Worm (Caenorhabditis elegans) whole organism, L2 larva: ENCODE data around the gene E02H1.1.

Experiments
- egl-27 ChIP-seq: sonication (generic microtip); optimal IDR thresholded peaks from 3 replicates; lab custom pipeline; 2017; ENCODE audit warnings: missing biosample characterization, missing genetic modification reagents, missing genetic modification characterization
- lsy-2 ChIP-seq, 2 experiments: fragments of 150-350 bp in 1 of 2; sonication (generic microtip) in 1 of 2; optimal IDR thresholded peaks; 2 replicates each; lab custom pipeline; 2014 to 2017; ENCODE audit warnings: missing biosample characterization in 2 of 2, missing genetic modification characterization in 2 of 2
- mdl-1 ChIP-seq, 2 experiments: fragments of 150-350 bp in 1 of 2; sonication (generic microtip) in 1 of 2; optimal IDR thresholded peaks; 2 replicates each; lab custom pipeline; 2017; ENCODE audit warnings: missing biosample characterization in 2 of 2, missing genetic modification characterization in 2 of 2
- nhr-11 ChIP-seq: fragments of 150-350 bp; optimal IDR thresholded peaks from 2 replicates; lab custom pipeline; 2014; ENCODE audit warnings: missing biosample characterization, missing genetic modification characterization
- nhr-237 ChIP-seq: fragments of 150-350 bp; optimal IDR thresholded peaks from 2 replicates; lab custom pipeline; 2014; ENCODE audit warnings: missing biosample characterization, missing genetic modification characterization
- nhr-25 ChIP-seq: fragments of 150-350 bp; sonication (generic microtip); optimal IDR thresholded peaks from 3 replicates; lab custom pipeline; 2014; ENCODE audit warnings: missing biosample characterization, missing genetic modification characterization
- nhr-77 ChIP-seq: fragments of 150-350 bp; optimal IDR thresholded peaks from 2 replicates; lab custom pipeline; 2014; ENCODE audit warnings: missing biosample characterization, missing genetic modification characterization
- unc-55 ChIP-seq: fragments of 150-350 bp; sonication (generic microtip); optimal IDR thresholded peaks from 3 replicates; lab custom pipeline; 2014; ENCODE audit warnings: missing biosample characterization, missing genetic modification reagents, missing genetic modification characterization
- unc-62 ChIP-seq: fragments of 150-350 bp; optimal IDR thresholded peaks from 2 replicates; lab custom pipeline; 2014; ENCODE audit warnings: missing biosample characterization, missing genetic modification reagents, missing genetic modification characterization

ce11 chrII:9605336-9605735, 14.4 kb upstream of the E02H1.1 start, which contains the start of gene nhr-19:
- TF ChIP-seq nhr-237 (no peak), nhr-11 (tag; lab: Kevin White, UChicago) (no peak), egl-27 (tag; lab: Kevin White, UChicago) (no peak), nhr-25 (tag; lab: Kevin White, UChicago) (peak; percentile 17), unc-55 (GFP tag; lab: Kevin White, UChicago) (no peak), mdl-1 (tag; optimal IDR thresholded peaks at IDR 0.05; lab: Kevin White, UChicago) (no peak), unc-62 (GFP tag; lab: Kevin White, UChicago) (no peak), nhr-77 (tag; lab: Kevin White, UChicago) (no peak), lsy-2 (tag; optimal IDR thresholded peaks at IDR 0.05; lab: Kevin White, UChicago) (peak in 1 of 2 experiments; percentile 20)
